Worm (Caenorhabditis elegans): ENCODE measurements around the gene ser-6.

The ser-6 gene

DNA sequence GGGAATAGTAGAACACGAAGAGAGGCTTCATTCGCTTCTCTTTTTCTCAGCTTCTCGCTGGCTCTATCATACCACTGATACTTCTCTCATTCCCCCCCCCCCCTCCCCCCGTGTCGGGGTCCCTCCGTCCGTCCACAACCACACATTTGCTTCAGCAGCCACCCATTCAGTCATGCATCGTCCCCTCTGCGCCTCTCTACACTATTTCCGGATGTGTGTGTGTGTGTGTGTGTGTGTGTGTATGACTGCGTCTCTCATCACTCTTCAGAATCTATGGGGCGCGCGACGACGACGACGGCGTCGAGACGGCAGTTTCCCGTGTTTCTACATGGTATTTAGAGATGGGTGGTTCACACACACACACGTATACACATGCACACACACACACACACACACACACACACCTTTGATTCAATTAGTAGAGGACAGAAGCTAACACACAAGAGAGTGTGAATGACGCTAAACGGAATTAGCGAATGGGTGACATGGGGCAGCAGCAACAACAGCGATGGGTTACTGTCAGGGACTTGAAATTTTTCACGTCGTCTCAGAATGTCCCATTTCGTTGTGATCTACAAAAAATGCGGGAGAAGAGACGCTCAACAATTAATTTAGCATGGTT lies 33.5 kb downstream of the ser-6 start:
- TF ChIP-seq C04F5.9 (tag; optimal IDR thresholded peaks at IDR 0.05) (no peak), ceh-8 (GFP tag; optimal IDR thresholded peaks at IDR 0.05) (peak; percentile 76), ama-1 (optimal IDR thresholded peaks at IDR 0.05) (no peak), unc-130 (tag; optimal IDR thresholded peaks at IDR 0.05) (no peak), ztf-11 (tag; optimal IDR thresholded peaks at IDR 0.05) (no peak), unc-30 (tag; optimal IDR thresholded peaks at IDR 0.05) (no peak), efl-1 (optimal IDR thresholded peaks at IDR 0.05) (peak; percentile 36 to 60), efl-1 (GFP tag; optimal IDR thresholded peaks at IDR 0.05 in 1 of 2) (peak in 1 of 2 experiments; percentile 92), lin-15B (tag; optimal IDR thresholded peaks at IDR 0.05) (no peak), vab-15 (tag; optimal IDR thresholded peaks at IDR 0.05) (no peak), nhr-12 (tag; optimal IDR thresholded peaks at IDR 0.05) (no peak), fos-1 (tag; optimal IDR thresholded peaks at IDR 0.05) (no peak), lin-13 (GFP tag; optimal IDR thresholded peaks at IDR 0.05) (peak; percentile 28), nhr-20 (tag; optimal IDR thresholded peaks at IDR 0.05) (peak; percentile 29), nhr-237 (tag; optimal IDR thresholded peaks at IDR 0.05) (no peak), swsn-7 (tag; optimal IDR thresholded peaks at IDR 0.05) (peak; percentile 49), dpl-1 (GFP tag; optimal IDR thresholded peaks at IDR 0.05) (peak in 1 of 3 experiments; percentile 12), tbx-2 (tag; optimal IDR thresholded peaks at IDR 0.05) (peak; percentile 16), nhr-77 (tag; optimal IDR thresholded peaks at IDR 0.05) (no peak), tlp-1 (tag; optimal IDR thresholded peaks at IDR 0.05) (no peak), nhr-84 (tag; optimal IDR thresholded peaks at IDR 0.05) (no peak), rnt-1 (tag; optimal IDR thresholded peaks at IDR 0.05) (peak; percentile 66), zag-1 (tag; optimal IDR thresholded peaks at IDR 0.05) (no peak), egl-27 (tag; optimal IDR thresholded peaks at IDR 0.05) (no peak), ceh-63 (GFP tag; optimal IDR thresholded peaks at IDR 0.05) (peak; percentile 32), mef-2 (tag; optimal IDR thresholded peaks at IDR 0.05) (peak; percentile 50), nhr-90 (tag; optimal IDR thresholded peaks at IDR 0.05; ENCODE audit: poor library complexity) (no peak), zip-4 (GFP tag; optimal IDR thresholded peaks at IDR 0.05) (peak; percentile 23), isw-1 (GFP tag; IDR thresholded peaks at IDR 0.05) (peak; percentile 53), snu-23 (GFP tag; optimal IDR thresholded peaks at IDR 0.05) (peak; percentile 48), unc-86 (tag; optimal IDR thresholded peaks at IDR 0.05) (peak; percentile 60), fkh-8 (tag; optimal IDR thresholded peaks at IDR 0.05) (peak; percentile 94), pqm-1 (tag; optimal IDR thresholded peaks at IDR 0.05) (no peak), nhr-85 (tag) (peak; percentile 73), hlh-4 (tag; optimal IDR thresholded peaks at IDR 0.05) (no peak), skn-1 (tag; optimal IDR thresholded peaks at IDR 0.05) (peak; percentile 50), lin-14 (GFP tag; optimal IDR thresholded peaks at IDR 0.05) (peak; percentile 97), efl-3 (GFP tag; optimal IDR thresholded peaks at IDR 0.05) (no peak), pax-3 (tag; optimal IDR thresholded peaks at IDR 0.05) (peak; percentile 78), ceh-88 (GFP tag; IDR thresholded peaks at IDR 0.05) (no peak), ceh-82 (tag; optimal IDR thresholded peaks at IDR 0.05) (peak; percentile 33 to 70 (median 51)), nhr-28 (tag; optimal IDR thresholded peaks at IDR 0.05) (no peak), dsc-1 (tag; optimal IDR thresholded peaks at IDR 0.05) (no peak), hlh-17 (GFP tag; optimal IDR thresholded peaks at IDR 0.05; ENCODE audit: borderline replicate concordance) (no peak), blmp-1 (tag; optimal IDR thresholded peaks at IDR 0.05) (peak; percentile 58), mab-9 (GFP tag; IDR thresholded peaks at IDR 0.05) (peak; percentile 50), ces-1 (GFP tag; optimal IDR thresholded peaks at IDR 0.05) (no peak), lir-3 (tag; optimal IDR thresholded peaks at IDR 0.05; ENCODE audit: poor library complexity) (peak; percentile 14), aly-2 (tag; optimal IDR thresholded peaks at IDR 0.05) (no peak), nhr-76 (tag; optimal IDR thresholded peaks at IDR 0.05) (no peak), mep-1 (tag; optimal IDR thresholded peaks at IDR 0.05) (peak; percentile 39), unc-98 (GFP tag; IDR thresholded peaks at IDR 0.05) (no peak), lin-39 (tag; optimal IDR thresholded peaks at IDR 0.05) (no peak)
